Fruit fly (Drosophila melanogaster): ENCODE data around the gene CG13639.

The CG13639 gene

dm6 chr3R:24813637-24814301, 46.4 kb downstream of the CG13639 start, which contains the start of the genes lili and CG34150 (continued):
- TF ChIP-seq CG14050 (GFP tag; IDR thresholded peaks at IDR 0.05): peak; percentile 48; the same call in 1 of the 3 replicates
- TF ChIP-seq gsb (GFP tag; IDR thresholded peaks at IDR 0.05): no peak
- no peak for TF ChIP-seq CG10274 (GFP tag; optimal IDR thresholded peaks at IDR 0.05)
- peak; percentile 48 for TF ChIP-seq gcm2 (GFP tag; optimal IDR thresholded peaks at IDR 0.05)
- peak in 1 of 3 experiments; percentile 74 for TF ChIP-seq lola (GFP tag; optimal IDR thresholded peaks at IDR 0.05)
- TF ChIP-seq crol (GFP tag; IDR thresholded peaks at IDR 0.05): no peak
- peak; percentile 88 for TF ChIP-seq CG13624 (GFP tag; optimal IDR thresholded peaks at IDR 0.05)
- TF ChIP-seq vvl (GFP tag; IDR thresholded peaks at IDR 0.05): peak; percentile 85
- TF ChIP-seq CG17361 (GFP tag; IDR thresholded peaks at IDR 0.05): peak; percentile 78
- TF ChIP-seq ind (GFP tag; optimal IDR thresholded peaks at IDR 0.05): peak; percentile 73
- TF ChIP-seq dimm (GFP tag; IDR thresholded peaks at IDR 0.05): no peak
- TF ChIP-seq bab2 (GFP tag; optimal IDR thresholded peaks at IDR 0.05): peak; percentile 76
- no peak for TF ChIP-seq gce (GFP tag; IDR thresholded peaks at IDR 0.05)
- peak; percentile 66; the same call in 2 of the 3 replicates for TF ChIP-seq H15 (GFP tag; IDR thresholded peaks at IDR 0.05)
- TF ChIP-seq kay (GFP tag; optimal IDR thresholded peaks at IDR 0.05): peak; percentile 63
- peak; percentile 50 for TF ChIP-seq Oli (tag; optimal IDR thresholded peaks at IDR 0.05)
- peak; percentile 57 for TF ChIP-seq CG8089 (GFP tag; optimal IDR thresholded peaks at IDR 0.05)
- peak; percentile 71 for TF ChIP-seq CG10543 (GFP tag; optimal IDR thresholded peaks at IDR 0.05)
- TF ChIP-seq Vsx1 (GFP tag; optimal IDR thresholded peaks at IDR 0.05): no peak
- TF ChIP-seq CG1832 (GFP tag; optimal IDR thresholded peaks at IDR 0.05): no peak
- TF ChIP-seq PHDP (tag; optimal IDR thresholded peaks at IDR 0.05): peak; percentile 77
- no peak for TF ChIP-seq ATbp (GFP tag; optimal IDR thresholded peaks at IDR 0.05)
- TF ChIP-seq CG10366 (GFP tag; IDR thresholded peaks at IDR 0.05): peak; percentile 63
- no peak for TF ChIP-seq z (GFP tag; IDR thresholded peaks at IDR 0.05)
- peak; percentile 91 for TF ChIP-seq CG2120 (GFP tag; optimal IDR thresholded peaks at IDR 0.05)
- TF ChIP-seq CG1603 (tag; optimal IDR thresholded peaks at IDR 0.05): peak; percentile 3
- no peak for TF ChIP-seq abd-A (tag; optimal IDR thresholded peaks at IDR 0.05)
- TF ChIP-seq trem (tag; optimal IDR thresholded peaks at IDR 0.05): peak; percentile 92
- TF ChIP-seq Hr3 (GFP tag; optimal IDR thresholded peaks at IDR 0.05): peak; percentile 74
- TF ChIP-seq HmgD (GFP tag; optimal IDR thresholded peaks at IDR 0.05): no peak
- peak; percentile 81 for TF ChIP-seq CG32532 (GFP tag; IDR thresholded peaks at IDR 0.05)
- no peak for TF ChIP-seq so (GFP tag; IDR thresholded peaks at IDR 0.05)
- peak; percentile 69 for TF ChIP-seq Fer1 (GFP tag; optimal IDR thresholded peaks at IDR 0.05)
- peak; percentile 60; the same call in 1 of the 3 replicates for TF ChIP-seq CG11560 (tag; IDR thresholded peaks at IDR 0.05)
- TF ChIP-seq zfh1 (GFP tag; IDR thresholded peaks at IDR 0.05): peak; percentile 74; the same call in 2 of the 3 replicates
- TF ChIP-seq CG31365 (tag; optimal IDR thresholded peaks at IDR 0.05): no peak
- no peak for TF ChIP-seq CG8765 (GFP tag; IDR thresholded peaks at IDR 0.05)
- TF ChIP-seq ken (GFP tag; IDR thresholded peaks at IDR 0.05): peak; percentile 58; the same call in 1 of the 3 replicates
- no peak; the same call in none of the 2 replicates for TF ChIP-seq CG11247 (GFP tag; IDR thresholded peaks at IDR 0.05)
- peak; percentile 76 for TF ChIP-seq Ets97D (GFP tag; optimal IDR thresholded peaks at IDR 0.05)
- TF ChIP-seq CG7372 (GFP tag; IDR thresholded peaks at IDR 0.05): peak; percentile 72; the same call in 1 of the 2 replicates
- peak; percentile 69 for TF ChIP-seq al (GFP tag; IDR thresholded peaks at IDR 0.05)
- no peak for TF ChIP-seq Dfd (GFP tag; optimal IDR thresholded peaks at IDR 0.05)
- TF ChIP-seq Doc2 (GFP tag; IDR thresholded peaks at IDR 0.05): no peak
- peak; percentile 68 for TF ChIP-seq CG16863 (GFP tag; optimal IDR thresholded peaks at IDR 0.05)
- TF ChIP-seq croc (GFP tag; conservative IDR thresholded peaks at IDR 0.05): peak; percentile 37; the same call in 2 of the 3 replicates
- peak; percentile 47 for TF ChIP-seq onecut (GFP tag; IDR thresholded peaks at IDR 0.05)
- no peak for TF ChIP-seq dan (GFP tag; IDR thresholded peaks at IDR 0.05)
- TF ChIP-seq CG17612 (GFP tag; IDR thresholded peaks at IDR 0.05): 0 out of 2 replicates have a peak, but pooled peaks have one; percentile 36
- TF ChIP-seq hb (GFP tag; IDR thresholded peaks at IDR 0.05; ENCODE audit: partially characterized antibody): peak; percentile 67; the same call in 1 of the 3 replicates
- TF ChIP-seq wek (GFP tag; optimal IDR thresholded peaks at IDR 0.05): peak; percentile 1
